Worm (Caenorhabditis elegans) whole organism, young adult: ENCODE data around the gene nlp-31.

Source experiments
- C17E4.6 ChIP-seq: fragments of 200-800 bp; sonication (Bioruptor generic); IDR thresholded peaks from 2 replicates; pipeline ENCODE4 v1.3.6; 2022; ENCODE audit warnings: missing genetic modification reagents, missing genetic modification characterization, missing compliant biosample characterization
- ama-1 ChIP-seq, 3 experiments: fragments of 150-350 bp in 1 of 3; sonication (generic microtip) in 2 of 3; optimal IDR thresholded peaks; 2 replicates each; lab custom pipeline; 2014 to 2018; ENCODE audit warnings: missing biosample characterization in 2 of 3, missing genetic modification characterization in 2 of 3, missing genetic modification reagents in 2 of 3
- atf-7 ChIP-seq: sonication (generic microtip); optimal IDR thresholded peaks from 2 replicates; lab custom pipeline; 2017; ENCODE audit warnings: mild to moderate bottlenecking, missing genetic modification characterization, missing compliant biosample characterization
- die-1 ChIP-seq: sonication (generic microtip); optimal IDR thresholded peaks from 2 replicates; lab custom pipeline; 2016; ENCODE audit warnings: missing genotype, mild to moderate bottlenecking, missing genetic modification characterization, missing compliant biosample characterization
- him-1 ChIP-seq: sonication (generic microtip); optimal IDR thresholded peaks from 2 replicates; lab custom pipeline; 2016; ENCODE audit warnings: missing genotype, missing genetic modification reagents, missing genetic modification characterization, missing compliant biosample characterization
- hmg-20 ChIP-seq: fragments of 200-800 bp; sonication (Bioruptor generic); IDR thresholded peaks from 2 replicates; pipeline ENCODE4 v1.3.6; 2022; ENCODE audit warnings: missing genetic modification reagents, missing genetic modification characterization, missing compliant biosample characterization
- hsf-1 ChIP-seq: fragments of 200-800 bp; sonication (Bioruptor generic); IDR thresholded peaks from 2 replicates; pipeline ENCODE4 v1.3.6; 2022; ENCODE audit warnings: missing genetic modification reagents, missing genetic modification characterization, missing compliant biosample characterization
- madf-6 ChIP-seq: fragments of 200-800 bp; sonication (Bioruptor generic); IDR thresholded peaks from 2 replicates; pipeline ENCODE4 v1.3.6; 2022; ENCODE audit warnings: missing genetic modification reagents, missing genetic modification characterization, missing compliant biosample characterization
- pha-4 ChIP-seq: fragments of 150-350 bp; sonication (generic microtip); optimal IDR thresholded peaks from 2 replicates; lab custom pipeline; 2014; ENCODE audit warnings: missing biosample characterization, missing genetic modification reagents, missing genetic modification characterization
- snpc-4 ChIP-seq, 5 experiments: fragments of 150-350 bp in 1 of 5; sonication (generic microtip) in 4 of 5; optimal IDR thresholded peaks; 2 replicates each; lab custom pipeline; 2014 to 2018; ENCODE audit warnings: missing genetic modification characterization in 5 of 5, missing biosample characterization in 3 of 5, antibody characterized with exemption in 2 of 5, mild to moderate bottlenecking in 2 of 5, missing compliant biosample characterization in 2 of 5, missing genotype in 2 of 5, moderate library complexity in 2 of 5, missing genetic modification reagents in 1 of 5
- unc-62 ChIP-seq: fragments of 150-350 bp; optimal IDR thresholded peaks from 2 replicates; lab custom pipeline; 2014; ENCODE audit warnings: missing biosample characterization, missing genetic modification reagents, missing genetic modification characterization
- ztf-22 ChIP-seq: fragments of 200-800 bp; sonication (Bioruptor generic); optimal IDR thresholded peaks from 2 replicates; lab custom pipeline; 2018; ENCODE audit warnings: mild to moderate bottlenecking, missing genetic modification characterization, moderate library complexity, missing compliant biosample characterization

- TF ChIP-seq C17E4.6 (GFP tag; lab: Robert Waterston, UW) (no peak), madf-6 (no peak), ama-1 (optimal IDR thresholded peaks at IDR 0.05; lab: Kevin White, UChicago) (no peak), ama-1 (GFP tag; optimal IDR thresholded peaks at IDR 0.05; lab: Kevin White, UChicago) (no peak), hmg-20 (GFP tag; lab: Robert Waterston, UW) (no peak), snpc-4 (GFP tag; optimal IDR thresholded peaks at IDR 0.05; lab: Kevin White, UChicago) (no peak), snpc-4 (tag; optimal IDR thresholded peaks at IDR 0.05; lab: Kevin White, UChicago) (no peak), ztf-22 (GFP tag; lab: Kevin White, UChicago) (no peak), pha-4 (tag; lab: Kevin White, UChicago) (no peak), unc-62 (no peak), him-1 (tag; lab: Kevin White, UChicago) (no peak), hsf-1 (GFP tag; lab: Robert Waterston, UW) (no peak), atf-7 (tag; lab: Kevin White, UChicago) (no peak), die-1 (tag; lab: Kevin White, UChicago) (no peak)
Observed at ce11 chrV:3994048-3994447, 14.2 kb downstream of the nlp-31 start, which contains the start of gene K09D9.9.
